Worm (Caenorhabditis elegans) whole organism, early embryonic: ENCODE measurements around the gene srg-4.

Experiments used
- ama-1 ChIP-seq: fragments of 150-350 bp; optimal IDR thresholded peaks from 2 replicates; lab custom pipeline; 2014
- ceh-36 ChIP-seq: sonication (generic microtip); optimal IDR thresholded peaks from 2 replicates; lab custom pipeline; 2016; ENCODE audit warnings: missing genetic modification characterization, inconsistent platforms, missing compliant biosample characterization
- ets-7 ChIP-seq: sonication (generic microtip); optimal IDR thresholded peaks from 2 replicates; lab custom pipeline; 2016; ENCODE audit warnings: missing genotype, missing genetic modification characterization, missing compliant biosample characterization
- hmbx-1 ChIP-seq: sonication (generic microtip); optimal IDR thresholded peaks from 2 replicates; lab custom pipeline; 2016; ENCODE audit warnings: mild to moderate bottlenecking, missing genetic modification characterization, missing compliant biosample characterization
- hmg-4 ChIP-seq: fragments of 200-800 bp; sonication (Bioruptor generic); optimal IDR thresholded peaks from 2 replicates; lab custom pipeline; 2018; ENCODE audit warnings: mild to moderate bottlenecking, missing genetic modification characterization, missing compliant biosample characterization
- hnd-1 ChIP-seq: sonication (generic microtip); optimal IDR thresholded peaks from 2 replicates; lab custom pipeline; 2016; ENCODE audit warnings: missing genetic modification characterization, missing compliant biosample characterization
- scrt-1 ChIP-seq: fragments of 200-800 bp; sonication (Bioruptor generic); IDR thresholded peaks from 2 replicates; pipeline ENCODE4 v1.3.6; 2022; ENCODE audit warnings: missing genetic modification characterization, missing compliant biosample characterization
- sea-1 ChIP-seq: fragments of 200-800 bp; sonication (Bioruptor generic); conservative IDR thresholded peaks from 2 replicates; pipeline ENCODE4 v1.3.6; 2022; ENCODE audit warnings: missing genetic modification characterization, missing compliant biosample characterization

DNA sequence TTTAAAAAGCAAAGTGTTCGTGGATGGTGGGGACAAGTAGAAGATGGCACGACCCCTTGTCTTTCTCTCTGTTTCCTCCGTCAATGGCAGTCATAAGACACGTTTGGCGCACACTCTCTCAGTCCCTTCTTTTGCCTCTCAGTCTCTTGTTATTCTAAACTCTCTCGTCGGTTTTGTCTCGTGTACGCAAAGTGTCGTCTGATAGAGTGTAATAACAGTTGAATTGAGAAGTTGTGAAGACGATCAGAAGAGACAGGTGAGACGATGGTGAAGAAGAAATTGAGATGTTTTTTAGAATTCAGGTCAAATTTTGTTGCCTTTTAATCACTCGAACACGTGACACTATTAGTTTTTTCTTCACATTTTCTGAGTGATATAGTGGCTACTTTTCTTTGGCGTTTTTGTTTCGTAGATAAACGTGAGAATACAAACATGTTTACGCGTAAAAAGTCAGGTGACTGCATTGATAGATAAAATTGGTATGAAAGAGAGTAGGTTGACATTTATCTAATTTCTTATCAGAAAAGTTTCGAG, 41.3 kb upstream of the srg-4 start, which contains the start of gene F47D12.9:
- TF ChIP-seq ama-1 (lab: Kevin White, UChicago), result no peak
- no peak for TF ChIP-seq hnd-1 (tag; lab: Kevin White, UChicago)
- TF ChIP-seq hmg-4, result no peak
- no peak for TF ChIP-seq hmbx-1
- TF ChIP-seq ceh-36 (tag; lab: Kevin White, UChicago), result no peak
- no peak for TF ChIP-seq sea-1
- no peak for TF ChIP-seq scrt-1 (GFP tag; lab: Robert Waterston, UW)
- no peak for TF ChIP-seq ets-7 (tag; lab: Kevin White, UChicago)
